Worm (Caenorhabditis elegans) whole organism, L4 larva: ENCODE results near the gene clec-21.
A peak's percentile ranks its signal among the peaks of the same experiment; 100 is the strongest.

Source experiments
- F26F4.8 ChIP-seq: fragments of 200-800 bp; sonication (Bioruptor generic); conservative IDR thresholded peaks from 2 replicates; pipeline ENCODE4 v1.3.6; 2022; ENCODE audit warnings: missing genetic modification characterization, missing compliant biosample characterization
- egl-43 ChIP-seq: fragments of 200-800 bp; sonication (Bioruptor generic); IDR thresholded peaks from 2 replicates; pipeline ENCODE4 v1.3.6; 2022; ENCODE audit warnings: missing genetic modification reagents, missing genetic modification characterization, missing compliant biosample characterization
- fkh-10 ChIP-seq: fragments of 150-350 bp; optimal IDR thresholded peaks from 2 replicates; lab custom pipeline; 2014; ENCODE audit warnings: missing biosample characterization, missing genetic modification reagents, missing genetic modification characterization
- snpc-4 ChIP-seq: fragments of 150-350 bp; optimal IDR thresholded peaks from 2 replicates; lab custom pipeline; 2014; ENCODE audit warnings: missing biosample characterization, missing genetic modification characterization
- unc-62 ChIP-seq, 3 experiments: fragments of 150-350 bp in 1 of 3; sonication (generic microtip); optimal IDR thresholded peaks in 2 of 3; peaks in 1 of 3; 1 replicate in 1 of 3; 2 replicates in 2 of 3; lab custom pipeline; 2014 to 2017; ENCODE audit warnings: missing biosample characterization in 3 of 3, missing genetic modification characterization in 3 of 3, missing genetic modification reagents in 3 of 3, missing genotype in 1 of 3

DNA sequence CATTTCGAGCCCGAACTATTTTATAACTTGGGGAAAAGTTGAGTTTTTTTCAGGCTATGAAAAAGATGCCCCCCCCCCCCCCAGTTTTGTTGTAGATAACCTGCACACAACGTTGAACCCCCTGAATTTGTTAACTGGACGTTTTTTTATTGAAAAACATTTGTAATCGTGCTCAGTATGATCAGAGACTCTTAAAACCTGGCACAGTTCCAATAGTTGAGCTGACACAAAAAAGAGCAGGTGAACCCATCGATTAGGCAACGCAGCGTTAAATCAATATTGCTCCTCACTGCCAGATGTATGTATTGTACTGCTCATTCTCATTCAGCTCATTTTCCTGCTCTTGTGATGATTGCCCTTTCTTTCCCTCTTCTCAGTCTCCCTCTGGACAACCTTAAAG is 38.4 kb downstream of the clec-21 start, which contains the start of gene K05F6.12:
- TF ChIP-seq unc-62 (GFP tag; optimal IDR thresholded peaks at IDR 0.05 in 1 of 2; lab: Kevin White, UChicago) (peak in 1 of 2 experiments; percentile 33), unc-62 (tag; optimal IDR thresholded peaks at IDR 0.05; lab: Kevin White, UChicago) (no peak), fkh-10 (GFP tag; lab: Kevin White, UChicago) (no peak), egl-43 (no peak), F26F4.8 (no peak), snpc-4 (tag; lab: Kevin White, UChicago) (no peak)
